Worm (Caenorhabditis elegans): ENCODE measurements around the gene R10D12.7.

DNA sequence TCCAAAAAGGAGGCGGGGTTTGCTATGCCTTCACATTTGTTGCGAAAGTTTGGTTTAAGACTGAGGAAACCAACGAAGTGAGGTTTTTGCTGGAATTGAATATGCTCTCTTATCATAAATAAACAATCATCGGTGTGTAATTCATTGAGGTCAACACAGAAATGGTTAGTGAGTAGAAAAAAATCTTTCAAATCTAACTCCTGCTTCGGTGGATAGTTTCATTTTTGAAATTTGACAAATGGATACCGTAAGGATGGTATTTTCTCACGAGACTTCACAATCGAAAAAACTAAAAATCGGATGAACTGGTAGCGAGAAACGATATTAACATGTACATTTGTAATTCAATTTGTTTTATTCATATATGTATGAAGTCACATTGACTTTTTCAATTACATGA, 31.0 kb downstream of the R10D12.7 start, which contains the start of gene eol-1:
- TF ChIP-seq him-1 (tag; optimal IDR thresholded peaks at IDR 0.05) = no peak
- TF ChIP-seq W03F9.2 (tag; optimal IDR thresholded peaks at IDR 0.05) = no peak
- TF ChIP-seq dao-5 (tag; optimal IDR thresholded peaks at IDR 0.05) = no peak

Data from whole organism, L4/young adult.